Worm (Caenorhabditis elegans): ENCODE data around the gene tbce-1.

tbce-1 gene

ce11 chrIV:8332526-8332925, 38.0 kb downstream of the tbce-1 start, which contains the start of gene lys-10:
Gene lys-10, plus strand, starts transcription at chrIV:8332826.
- TF ChIP-seq unc-62 (GFP tag; optimal IDR thresholded peaks at IDR 0.05) = no peak

- no peak for TF ChIP-seq unc-62 (GFP tag; optimal IDR thresholded peaks at IDR 0.05)
Observed at ce11 chrIV:8333034-8333433, 38.5 kb downstream of the tbce-1 start.

- TF ChIP-seq unc-62 (GFP tag; optimal IDR thresholded peaks at IDR 0.05) = no peak
Observed at ce11 chrIV:8333554-8333953, 39.1 kb downstream of the tbce-1 start.

ce11 chrIV:8333954-8333987, 39.3 kb downstream of the tbce-1 start, which contains the start of gene his-31:
Gene his-31, minus strand, starts transcription at chrIV:8333983.
- TF ChIP-seq unc-62 (GFP tag; optimal IDR thresholded peaks at IDR 0.05) = no peak

ce11 chrIV:8333988-8334863, 39.7 kb downstream of the tbce-1 start, which contains the start of gene his-32:
Gene his-32, plus strand, starts transcription at chrIV:8334305.
- no peak for TF ChIP-seq unc-62 (GFP tag; optimal IDR thresholded peaks at IDR 0.05)

ce11 chrIV:8339636-8340035, 45.1 kb downstream of the tbce-1 start, which contains the start of gene lgc-6:
Gene lgc-6, plus strand, starts transcription at chrIV:8339936.
- no peak for TF ChIP-seq unc-62 (GFP tag; optimal IDR thresholded peaks at IDR 0.05)

- TF ChIP-seq unc-62 (GFP tag; optimal IDR thresholded peaks at IDR 0.05) = no peak
Observed at ce11 chrIV:8342385-8342784, 47.9 kb downstream of the tbce-1 start, which contains the start of gene lgc-5. Gene lgc-5, plus strand, starts transcription at chrIV:8342685.

ce11 chrIV:8345518-8345917, 51.0 kb downstream of the tbce-1 start, which contains the start of gene F17E9.5:
Gene F17E9.5, plus strand, starts transcription at chrIV:8345818.
- no peak for TF ChIP-seq unc-62 (GFP tag; optimal IDR thresholded peaks at IDR 0.05)
